Worm (Caenorhabditis elegans) whole organism, young adult: ENCODE results near the gene col-159.
A peak's percentile ranks its signal among the peaks of the same experiment; 100 is the strongest.

Experiments used
- C17E4.6 ChIP-seq: fragments of 200-800 bp; sonication (Bioruptor generic); IDR thresholded peaks from 2 replicates; pipeline ENCODE4 v1.3.6; 2022; ENCODE audit warnings: missing genetic modification reagents, missing genetic modification characterization, missing compliant biosample characterization
- D2030.7 ChIP-seq: fragments of 200-800 bp; sonication (Bioruptor generic); IDR thresholded peaks from 2 replicates; pipeline ENCODE4 v1.3.6; 2022; ENCODE audit warnings: missing genetic modification reagents, missing genetic modification characterization, missing compliant biosample characterization
- F10E7.11 ChIP-seq: sonication (generic microtip); optimal IDR thresholded peaks from 2 replicates; lab custom pipeline; 2017; ENCODE audit warnings: mild to moderate bottlenecking, missing genetic modification characterization, moderate library complexity, missing compliant biosample characterization
- F22D6.2 ChIP-seq: sonication (generic microtip); optimal IDR thresholded peaks from 2 replicates; lab custom pipeline; 2016; ENCODE audit warnings: mild to moderate bottlenecking, missing genetic modification characterization, missing compliant biosample characterization
- Y53F4B.3 ChIP-seq: fragments of 200-800 bp; sonication (Bioruptor generic); IDR thresholded peaks from 2 replicates; pipeline ENCODE4 v1.3.6; 2022; ENCODE audit warnings: missing genetic modification reagents, missing genetic modification characterization, missing compliant biosample characterization
- Y95B8A.8 ChIP-seq: fragments of 200-800 bp; sonication (Bioruptor generic); IDR thresholded peaks from 2 replicates; pipeline ENCODE4 v1.3.6; 2022; ENCODE audit warnings: missing genetic modification reagents, missing genetic modification characterization, missing compliant biosample characterization
- akir-1 ChIP-seq: fragments of 200-800 bp; sonication (Bioruptor generic); optimal IDR thresholded peaks from 2 replicates; lab custom pipeline; 2018; ENCODE audit warnings: mild to moderate bottlenecking, missing genetic modification characterization, moderate library complexity, missing compliant biosample characterization
- ceh-79 ChIP-seq: sonication (generic microtip); optimal IDR thresholded peaks from 2 replicates; lab custom pipeline; 2017; ENCODE audit warnings: mild to moderate bottlenecking, missing genetic modification characterization, missing compliant biosample characterization
- ceh-91 ChIP-seq: fragments of 200-800 bp; sonication (Bioruptor generic); IDR thresholded peaks from 2 replicates; pipeline ENCODE4 v1.3.6; 2022; ENCODE audit warnings: missing genetic modification reagents, missing genetic modification characterization, missing compliant biosample characterization
- die-1 ChIP-seq: sonication (generic microtip); optimal IDR thresholded peaks from 2 replicates; lab custom pipeline; 2016; ENCODE audit warnings: missing genotype, mild to moderate bottlenecking, missing genetic modification characterization, missing compliant biosample characterization
- efl-1 ChIP-seq: fragments of 150-350 bp; optimal IDR thresholded peaks from 2 replicates; lab custom pipeline; 2014; ENCODE audit warnings: missing biosample characterization, missing genetic modification reagents, missing genetic modification characterization
- egrh-3 ChIP-seq: fragments of 200-800 bp; sonication (Bioruptor generic); IDR thresholded peaks from 2 replicates; pipeline ENCODE4 v1.3.6; 2022; ENCODE audit warnings: missing genetic modification reagents, missing genetic modification characterization, missing compliant biosample characterization
- ets-4 ChIP-seq: fragments of 200-800 bp; sonication (Bioruptor generic); optimal IDR thresholded peaks from 2 replicates; lab custom pipeline; 2018; ENCODE audit warnings: mild to moderate bottlenecking, missing genetic modification characterization, missing compliant biosample characterization
- lag-1 ChIP-seq: fragments of 200-800 bp; sonication (Bioruptor generic); IDR thresholded peaks from 2 replicates; pipeline ENCODE4 v1.3.6; 2022; ENCODE audit warnings: missing genetic modification reagents, missing genetic modification characterization, missing compliant biosample characterization
- let-526 ChIP-seq: fragments of 200-800 bp; sonication (Bioruptor generic); IDR thresholded peaks from 2 replicates; pipeline ENCODE4 v1.3.6; 2022; ENCODE audit warnings: missing genetic modification reagents, missing genetic modification characterization, missing compliant biosample characterization
- madf-3 ChIP-seq: fragments of 200-800 bp; sonication (Bioruptor generic); IDR thresholded peaks from 2 replicates; pipeline ENCODE4 v1.3.6; 2022; ENCODE audit warnings: missing genetic modification reagents, missing genetic modification characterization, missing compliant biosample characterization
- madf-6 ChIP-seq: fragments of 200-800 bp; sonication (Bioruptor generic); IDR thresholded peaks from 2 replicates; pipeline ENCODE4 v1.3.6; 2022; ENCODE audit warnings: missing genetic modification reagents, missing genetic modification characterization, missing compliant biosample characterization
- mel-28 ChIP-seq: sonication (generic microtip); optimal IDR thresholded peaks from 2 replicates; lab custom pipeline; 2016; ENCODE audit warnings: borderline replicate concordance, mild to moderate bottlenecking, missing genetic modification characterization, missing compliant biosample characterization
- mxl-1 ChIP-seq: sonication (generic microtip); optimal IDR thresholded peaks from 2 replicates; lab custom pipeline; 2016; ENCODE audit warnings: missing genetic modification characterization, missing compliant biosample characterization
- nhr-120 ChIP-seq: fragments of 200-800 bp; sonication (Bioruptor generic); IDR thresholded peaks from 2 replicates; pipeline ENCODE4 v1.3.6; 2022; ENCODE audit warnings: missing genetic modification characterization, missing compliant biosample characterization
- nhr-179 ChIP-seq: sonication (generic microtip); optimal IDR thresholded peaks from 2 replicates; lab custom pipeline; 2016; ENCODE audit warnings: mild to moderate bottlenecking, missing genetic modification characterization, missing compliant biosample characterization
- nhr-80 ChIP-seq: sonication (generic microtip); optimal IDR thresholded peaks from 2 replicates; lab custom pipeline; 2016; ENCODE audit warnings: missing genetic modification characterization, missing compliant biosample characterization
- pbrm-1 ChIP-seq: fragments of 200-800 bp; sonication (Bioruptor generic); IDR thresholded peaks from 2 replicates; pipeline ENCODE4 v1.3.6; 2022; ENCODE audit warnings: missing genetic modification reagents, missing genetic modification characterization, missing compliant biosample characterization
- rec-8 ChIP-seq, 2 experiments: sonication (generic microtip); optimal IDR thresholded peaks; 2 replicates each; lab custom pipeline; 2016; ENCODE audit warnings: mild to moderate bottlenecking in 2 of 2, missing genetic modification characterization in 2 of 2, missing genetic modification reagents in 2 of 2, missing genotype in 2 of 2, missing biosample characterization in 1 of 2, missing compliant biosample characterization in 1 of 2, moderate library complexity in 1 of 2
- repo-1 ChIP-seq: sonication (generic microtip); optimal IDR thresholded peaks from 2 replicates; lab custom pipeline; 2017; ENCODE audit warnings: mild to moderate bottlenecking, missing genetic modification characterization, missing compliant biosample characterization
- rpc-1 ChIP-seq, 2 experiments: fragments of 150-350 bp in 1 of 2; sonication (generic microtip) in 1 of 2; optimal IDR thresholded peaks; 2 replicates each; lab custom pipeline; 2014 to 2018; ENCODE audit warnings: missing biosample characterization in 1 of 2, missing genetic modification characterization in 1 of 2, missing genetic modification reagents in 1 of 2, missing genotype in 1 of 2
- snpc-1.1 ChIP-seq: sonication (generic microtip); optimal IDR thresholded peaks from 2 replicates; lab custom pipeline; 2017; ENCODE audit warnings: missing genetic modification characterization, mild to moderate bottlenecking, missing compliant biosample characterization, antibody characterized with exemption, moderate library complexity, missing genotype, missing genetic modification reagents; ENCODE audit not compliant: insufficient read depth
- snpc-1.3 ChIP-seq: sonication (generic microtip); optimal IDR thresholded peaks from 2 replicates; lab custom pipeline; 2017; ENCODE audit warnings: missing genetic modification characterization, mild to moderate bottlenecking, missing compliant biosample characterization, antibody characterized with exemption, moderate library complexity, missing genotype, missing genetic modification reagents; ENCODE audit not compliant: insufficient read depth
- unc-62 ChIP-seq: fragments of 150-350 bp; optimal IDR thresholded peaks from 2 replicates; lab custom pipeline; 2014; ENCODE audit warnings: missing biosample characterization, missing genetic modification reagents, missing genetic modification characterization
- zim-3 ChIP-seq: sonication (generic microtip); optimal IDR thresholded peaks from 2 replicates; lab custom pipeline; 2017; ENCODE audit warnings: mild to moderate bottlenecking, missing genetic modification characterization, moderate library complexity, missing compliant biosample characterization
- ztf-22 ChIP-seq: fragments of 200-800 bp; sonication (Bioruptor generic); optimal IDR thresholded peaks from 2 replicates; lab custom pipeline; 2018; ENCODE audit warnings: mild to moderate bottlenecking, missing genetic modification characterization, moderate library complexity, missing compliant biosample characterization
- ztf-28 ChIP-seq: fragments of 200-800 bp; sonication (Bioruptor generic); IDR thresholded peaks from 2 replicates; pipeline ENCODE4 v1.3.6; 2022; ENCODE audit warnings: missing genetic modification reagents, missing genetic modification characterization, missing compliant biosample characterization
- ztf-6 ChIP-seq: fragments of 200-800 bp; sonication (Bioruptor generic); IDR thresholded peaks from 2 replicates; pipeline ENCODE4 v1.3.6; 2022; ENCODE audit warnings: missing genetic modification reagents, missing genetic modification characterization, missing compliant biosample characterization

col-159 gene

DNA sequence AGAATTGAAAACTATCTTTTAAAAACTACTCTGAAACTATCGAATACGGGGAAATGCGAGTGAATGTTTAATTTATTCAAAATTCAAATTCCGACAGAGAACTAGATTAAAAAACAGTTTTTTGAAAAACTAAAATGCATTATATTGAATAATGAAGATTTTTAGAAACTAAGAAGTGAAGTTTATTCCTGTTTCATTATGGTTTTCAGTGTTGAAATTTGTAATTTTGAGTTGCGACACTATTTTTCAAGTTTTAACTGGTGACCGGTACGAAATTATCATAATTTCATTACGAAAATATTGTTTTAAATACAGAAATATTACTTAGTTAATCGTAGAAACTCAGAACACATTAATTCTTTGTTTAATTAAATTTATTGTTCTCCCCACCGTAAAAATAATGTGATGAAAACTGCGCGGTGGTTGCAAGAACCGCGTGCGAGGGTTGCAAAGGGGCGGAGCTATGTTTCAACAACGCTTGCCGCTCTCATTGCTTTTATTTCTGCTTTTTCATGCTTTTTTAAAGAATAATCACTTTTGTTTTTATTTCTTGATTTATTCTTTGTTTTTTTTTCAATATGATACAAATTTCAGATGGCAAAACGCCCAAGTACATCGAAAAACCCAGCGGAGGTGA, 25.7 kb downstream of the col-159 start, which contains the start of gene him-17 (continued):
- TF ChIP-seq snpc-1.3 (tag; lab: Kevin White, UChicago) (peak; percentile 10), mel-28 (tag; lab: Kevin White, UChicago) (no peak), D2030.7 (GFP tag; lab: Robert Waterston, UW) (no peak), rec-8 (tag; optimal IDR thresholded peaks at IDR 0.05; lab: Kevin White, UChicago) (no peak), madf-6 (GFP tag; lab: Robert Waterston, UW) (peak; percentile 56), ztf-28 (GFP tag; lab: Robert Waterston, UW) (no peak), repo-1 (peak; percentile 13), lag-1 (GFP tag; lab: Robert Waterston, UW) (no peak), Y53F4B.3 (GFP tag; lab: Robert Waterston, UW) (no peak), mxl-1 (tag; lab: Kevin White, UChicago) (no peak), egrh-3 (GFP tag; lab: Robert Waterston, UW) (no peak), F10E7.11 (tag; lab: Kevin White, UChicago) (no peak), zim-3 (no peak), nhr-120 (GFP tag; lab: Robert Waterston, UW) (no peak), nhr-179 (tag; lab: Kevin White, UChicago) (no peak), rpc-1 (optimal IDR thresholded peaks at IDR 0.05; lab: Kevin White, UChicago) (peak; percentile 38), rpc-1 (tag; optimal IDR thresholded peaks at IDR 0.05; lab: Kevin White, UChicago) (no peak), ztf-6 (GFP tag; lab: Robert Waterston, UW) (no peak), ceh-79 (tag; lab: Kevin White, UChicago) (no peak), let-526 (GFP tag; lab: Robert Waterston, UW) (no peak), ztf-22 (GFP tag; lab: Kevin White, UChicago) (no peak), snpc-1.1 (tag; lab: Kevin White, UChicago) (no peak), die-1 (tag; lab: Kevin White, UChicago) (no peak), Y95B8A.8 (GFP tag; lab: Robert Waterston, UW) (no peak), unc-62 (GFP tag; lab: Kevin White, UChicago) (no peak), C17E4.6 (no peak)
- TF ChIP-seq, all 124 proteins: peak for 15

DNA sequence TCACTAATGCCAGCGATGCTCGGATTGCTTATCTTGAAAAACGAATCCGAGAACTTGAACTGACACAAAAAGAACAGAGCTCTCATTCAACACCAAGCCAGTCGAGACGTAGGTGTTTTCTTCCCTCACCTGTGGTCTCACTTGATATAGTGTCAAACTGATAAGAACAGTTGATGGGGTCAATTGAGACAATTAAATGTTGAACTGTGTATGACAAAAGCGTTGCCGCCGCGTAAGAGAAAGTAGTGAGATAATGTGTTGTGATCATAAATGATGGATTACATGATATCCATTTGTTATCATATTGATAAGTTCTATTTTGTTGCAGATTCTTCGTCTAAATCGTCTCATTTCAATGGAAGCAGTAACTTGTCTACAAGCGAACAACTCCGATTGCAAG, 28.3 kb downstream of the col-159 start:
- TF ChIP-seq zim-3 (no peak), nhr-80 (tag; lab: Kevin White, UChicago) (peak; percentile 22)

DNA sequence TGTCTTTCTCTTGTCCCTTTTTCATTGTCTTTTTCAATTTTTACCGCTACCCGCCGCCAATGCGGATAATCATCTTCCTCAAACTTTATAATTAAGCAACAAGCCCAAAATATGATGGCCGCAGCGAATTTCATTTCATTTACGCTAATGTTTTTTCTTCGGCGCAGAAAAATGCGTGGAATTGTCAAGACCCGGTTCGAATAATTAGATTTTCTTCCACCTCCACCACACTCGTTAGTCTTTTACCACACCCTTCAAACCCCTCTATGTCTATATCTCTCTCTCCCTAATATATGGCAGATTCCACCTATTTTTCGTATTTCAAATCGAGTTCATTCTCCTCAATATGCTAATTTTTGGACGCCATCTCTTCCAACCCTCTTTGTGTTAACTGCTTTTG, 31.5 kb downstream of the col-159 start:
- no peak for TF ChIP-seq ets-4 (GFP tag; lab: Kevin White, UChicago)
- TF ChIP-seq rec-8 (tag; optimal IDR thresholded peaks at IDR 0.05; lab: Kevin White, UChicago): no peak
- no peak for TF ChIP-seq repo-1
- TF ChIP-seq pbrm-1 (GFP tag; lab: Robert Waterston, UW): no peak
- TF ChIP-seq akir-1 (GFP tag; lab: Kevin White, UChicago): no peak
- TF ChIP-seq zim-3: no peak
- TF ChIP-seq F22D6.2 (tag; lab: Kevin White, UChicago): no peak
- no peak for TF ChIP-seq madf-3 (GFP tag; lab: Robert Waterston, UW)
- no peak for TF ChIP-seq lag-1 (GFP tag; lab: Robert Waterston, UW)
- no peak for TF ChIP-seq efl-1 (GFP tag; lab: Kevin White, UChicago)
- TF ChIP-seq rpc-1 (optimal IDR thresholded peaks at IDR 0.05; lab: Kevin White, UChicago): no peak
- no peak for TF ChIP-seq rpc-1 (tag; optimal IDR thresholded peaks at IDR 0.05; lab: Kevin White, UChicago)
- no peak for TF ChIP-seq ceh-91 (GFP tag; lab: Robert Waterston, UW)
